Fruit fly (Drosophila melanogaster) whole organism, prepupa: Measurements from ENCODE around the gene CG11791.

ENCODE experiments used
- Blimp-1 ChIP-seq: fragments of 200-800 bp; sonication (Bioruptor generic); optimal IDR thresholded peaks from 3 replicates; lab custom pipeline; 2017; ENCODE audit warnings: missing biosample characterization, missing genetic modification characterization, mild to moderate bottlenecking, moderate library complexity, missing genetic modification reagents
- CG10669 ChIP-seq: fragments of 200-800 bp; sonication (Bioruptor generic); optimal IDR thresholded peaks from 3 replicates; lab custom pipeline; 2018; ENCODE audit warnings: missing biosample characterization, mild to moderate bottlenecking, missing genetic modification characterization, moderate library complexity
- CG11294 ChIP-seq: fragments of 200-800 bp; sonication (Bioruptor generic); IDR thresholded peaks from 2 replicates; pipeline ENCODE4 v1.3.6; 2022; ENCODE audit warnings: missing biosample characterization, missing genetic modification characterization
- CG11762 ChIP-seq: fragments of 200-800 bp; sonication (Bioruptor generic); optimal IDR thresholded peaks from 3 replicates; lab custom pipeline; 2016; ENCODE audit warnings: missing biosample characterization, missing genetic modification characterization; ENCODE audit not compliant: insufficient read depth
- CG15336 ChIP-seq: fragments of 200-800 bp; sonication (Bioruptor generic); IDR thresholded peaks from 2 replicates; pipeline ENCODE4 v1.3.6; 2022; ENCODE audit warnings: missing biosample characterization, missing genetic modification characterization
- CG3032 ChIP-seq: fragments of 200-800 bp; optimal IDR thresholded peaks from 2 replicates; lab custom pipeline; 2019; ENCODE audit warnings: missing biosample characterization, mild to moderate bottlenecking, missing genetic modification characterization, moderate library complexity
- CG31627 ChIP-seq: fragments of 200-800 bp; sonication (Bioruptor generic); optimal IDR thresholded peaks from 3 replicates; lab custom pipeline; 2016; ENCODE audit warnings: missing biosample characterization, missing genetic modification characterization
- CG32006 ChIP-seq: fragments of 200-800 bp; sonication (Bioruptor generic); optimal IDR thresholded peaks from 3 replicates; lab custom pipeline; 2017; ENCODE audit warnings: missing biosample characterization, mild to moderate bottlenecking, missing genetic modification characterization
- CG34406 ChIP-seq: fragments of 200-800 bp; sonication (Bioruptor generic); optimal IDR thresholded peaks from 3 replicates; lab custom pipeline; 2016; ENCODE audit warnings: missing biosample characterization, missing genetic modification characterization
- CG3919 ChIP-seq: fragments of 200-800 bp; sonication (Bioruptor generic); optimal IDR thresholded peaks from 3 replicates; lab custom pipeline; 2016; ENCODE audit warnings: missing biosample characterization, missing genetic modification characterization
- CG4318 ChIP-seq: fragments of 200-800 bp; sonication (Bioruptor generic); optimal IDR thresholded peaks from 3 replicates; lab custom pipeline; 2017; ENCODE audit warnings: missing biosample characterization, mild to moderate bottlenecking, missing genetic modification characterization
- CG6163 ChIP-seq: fragments of 200-800 bp; sonication (Bioruptor generic); IDR thresholded peaks from 3 replicates; pipeline ENCODE4 v1.3.6; 2022; ENCODE audit warnings: missing biosample characterization, missing genetic modification characterization
- CG6276 ChIP-seq: fragments of 200-800 bp; sonication (Bioruptor generic); optimal IDR thresholded peaks from 2 replicates; lab custom pipeline; 2017; ENCODE audit warnings: missing biosample characterization, mild to moderate bottlenecking, missing genetic modification characterization
- CG6808 ChIP-seq: fragments of 200-800 bp; sonication (Bioruptor generic); optimal IDR thresholded peaks from 3 replicates; lab custom pipeline; 2017; ENCODE audit warnings: missing biosample characterization, missing genetic modification characterization, mild to moderate bottlenecking, moderate library complexity, missing genetic modification reagents
- CG6854 ChIP-seq: fragments of 200-800 bp; sonication (Bioruptor generic); optimal IDR thresholded peaks from 2 replicates; lab custom pipeline; 2017; ENCODE audit warnings: missing biosample characterization, mild to moderate bottlenecking, missing genetic modification characterization
- CG7368 ChIP-seq: fragments of 200-800 bp; sonication (Bioruptor generic); optimal IDR thresholded peaks from 3 replicates; lab custom pipeline; 2016; ENCODE audit warnings: missing biosample characterization, missing genetic modification characterization
- CG8119 ChIP-seq: fragments of 200-800 bp; sonication (Bioruptor generic); IDR thresholded peaks from 3 replicates; pipeline ENCODE4 v1.3.6; 2022; ENCODE audit warnings: missing biosample characterization, missing genetic modification characterization
- CG8632 ChIP-seq: fragments of 200-800 bp; sonication (Bioruptor generic); optimal IDR thresholded peaks from 3 replicates; lab custom pipeline; 2016; ENCODE audit warnings: missing biosample characterization, missing genetic modification characterization
- Eip78C ChIP-seq: fragments of 200-800 bp; sonication (Bioruptor generic); peaks from one replicate; lab custom pipeline; 2016; ENCODE audit warnings: missing biosample characterization, missing genetic modification characterization
- Ets96B ChIP-seq: fragments of 200-800 bp; optimal IDR thresholded peaks from 2 replicates; lab custom pipeline; 2019; ENCODE audit warnings: missing biosample characterization, mild to moderate bottlenecking, missing genetic modification characterization, moderate library complexity
- Gug ChIP-seq: fragments of 200-800 bp; sonication (Bioruptor generic); IDR thresholded peaks from 2 replicates; pipeline ENCODE4 v1.3.6; 2022; ENCODE audit warnings: missing biosample characterization, missing genetic modification characterization
- Hr39 ChIP-seq: fragments of 200-800 bp; sonication (Bioruptor generic); optimal IDR thresholded peaks from 2 replicates; lab custom pipeline; 2016; ENCODE audit warnings: missing biosample characterization, missing genetic modification characterization
- Hr4 ChIP-seq: fragments of 200-800 bp; sonication (Bioruptor generic); optimal IDR thresholded peaks from 3 replicates; lab custom pipeline; 2016; ENCODE audit warnings: missing biosample characterization, missing genetic modification characterization
- Lpt ChIP-seq: fragments of 200-800 bp; sonication (Bioruptor generic); optimal IDR thresholded peaks from 3 replicates; lab custom pipeline; 2016; ENCODE audit warnings: missing biosample characterization, missing genetic modification characterization
- Met ChIP-seq: fragments of 200-800 bp; sonication (Bioruptor generic); optimal IDR thresholded peaks from 3 replicates; lab custom pipeline; 2016; ENCODE audit warnings: missing biosample characterization, missing genetic modification characterization
- OdsH ChIP-seq: fragments of 200-800 bp; sonication (Bioruptor generic); optimal IDR thresholded peaks from 3 replicates; lab custom pipeline; 2016; ENCODE audit warnings: missing biosample characterization, missing genetic modification characterization
- Smox ChIP-seq: fragments of 200-800 bp; sonication (Bioruptor generic); optimal IDR thresholded peaks from 3 replicates; lab custom pipeline; 2016; ENCODE audit warnings: missing biosample characterization, missing genetic modification characterization
- Sox102F ChIP-seq: fragments of 200-800 bp; sonication (Bioruptor generic); optimal IDR thresholded peaks from 2 replicates; lab custom pipeline; 2016; ENCODE audit warnings: missing biosample characterization, mild to moderate bottlenecking, missing genetic modification characterization
- Sox14 ChIP-seq: fragments of 200-800 bp; sonication (Bioruptor generic); optimal IDR thresholded peaks from 3 replicates; lab custom pipeline; 2016; ENCODE audit warnings: missing biosample characterization, missing genetic modification characterization
- achi ChIP-seq: fragments of 200-800 bp; sonication (Bioruptor generic); optimal IDR thresholded peaks from 3 replicates; lab custom pipeline; 2016; ENCODE audit warnings: missing biosample characterization, missing genetic modification characterization
- acj6 ChIP-seq: fragments of 200-800 bp; sonication (Bioruptor generic); optimal IDR thresholded peaks from 3 replicates; lab custom pipeline; 2016; ENCODE audit warnings: missing biosample characterization, missing genetic modification characterization
- cyc ChIP-seq: fragments of 200-800 bp; sonication (Bioruptor generic); optimal IDR thresholded peaks from 3 replicates; lab custom pipeline; 2016; ENCODE audit warnings: missing biosample characterization, missing genetic modification characterization
- dac ChIP-seq: fragments of 200-800 bp; sonication (Bioruptor generic); optimal IDR thresholded peaks from 2 replicates; lab custom pipeline; 2017; ENCODE audit warnings: missing biosample characterization, mild to moderate bottlenecking, missing genetic modification characterization
- dsx ChIP-seq: fragments of 200-800 bp; optimal IDR thresholded peaks from 3 replicates; lab custom pipeline; 2019; ENCODE audit warnings: missing biosample characterization, mild to moderate bottlenecking, missing genetic modification characterization, moderate library complexity; ENCODE audit not compliant: poor library complexity, severe bottlenecking
- eg ChIP-seq: fragments of 200-800 bp; sonication (Bioruptor generic); IDR thresholded peaks from 3 replicates; pipeline ENCODE4 v1.3.6; 2022; ENCODE audit warnings: missing biosample characterization, missing genetic modification characterization
- esn ChIP-seq: fragments of 200-800 bp; sonication (Bioruptor generic); optimal IDR thresholded peaks from 2 replicates; lab custom pipeline; 2016; ENCODE audit warnings: missing biosample characterization, mild to moderate bottlenecking, missing genetic modification characterization, moderate library complexity
- fd59A ChIP-seq: fragments of 200-800 bp; sonication (Bioruptor generic); optimal IDR thresholded peaks from 2 replicates; lab custom pipeline; 2017; ENCODE audit warnings: missing biosample characterization, mild to moderate bottlenecking, missing genetic modification characterization, missing genetic modification reagents
- fd85E ChIP-seq: fragments of 200-800 bp; sonication (Bioruptor generic); optimal IDR thresholded peaks from 3 replicates; lab custom pipeline; 2016; ENCODE audit warnings: missing biosample characterization, missing genetic modification characterization
- fkh ChIP-seq: fragments of 200-800 bp; sonication (Bioruptor generic); optimal IDR thresholded peaks from 3 replicates; lab custom pipeline; 2017; ENCODE audit warnings: missing biosample characterization, mild to moderate bottlenecking, missing genetic modification characterization, moderate library complexity
- pdm3 ChIP-seq: fragments of 200-800 bp; sonication (Bioruptor generic); optimal IDR thresholded peaks from 3 replicates; lab custom pipeline; 2016; ENCODE audit warnings: missing biosample characterization, missing genetic modification characterization
- salr ChIP-seq, 2 experiments: fragments of 200-800 bp; sonication (Bioruptor generic); optimal IDR thresholded peaks; 3 replicates each; lab custom pipeline; 2016 to 2018; ENCODE audit warnings: missing biosample characterization in 2 of 2, missing genetic modification characterization in 2 of 2, mild to moderate bottlenecking in 1 of 2
- spab ChIP-seq: fragments of 200-800 bp; sonication (Bioruptor generic); optimal IDR thresholded peaks from 2 replicates; lab custom pipeline; 2017; ENCODE audit warnings: missing biosample characterization, mild to moderate bottlenecking, missing genetic modification characterization, missing genetic modification reagents
- topi ChIP-seq: fragments of 200-800 bp; sonication (Bioruptor generic); optimal IDR thresholded peaks from 3 replicates; lab custom pipeline; 2016; ENCODE audit warnings: missing biosample characterization, missing genetic modification characterization
- vri ChIP-seq: fragments of 200-800 bp; sonication (Bioruptor generic); optimal IDR thresholded peaks from 3 replicates; lab custom pipeline; 2016; ENCODE audit warnings: missing biosample characterization, mild to moderate bottlenecking, missing genetic modification characterization

The CG11791 gene

DNA sequence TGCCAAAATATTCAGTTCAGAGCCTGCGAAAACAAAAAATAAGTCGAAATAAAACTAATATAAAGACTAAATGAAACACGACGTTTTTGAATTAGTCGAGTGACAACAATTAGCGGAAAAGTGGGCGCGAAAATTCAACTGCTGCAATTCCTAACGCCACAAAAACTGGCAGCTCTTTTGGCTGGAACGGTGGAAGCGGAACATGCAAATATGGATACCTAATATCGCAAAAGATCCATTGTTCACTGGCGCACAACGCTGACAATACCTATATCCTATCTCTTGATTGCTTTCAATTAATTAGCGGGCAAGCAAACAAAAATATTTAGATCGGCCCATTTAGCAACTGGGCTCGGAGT, at the start of gene CG11791:
Gene CG11791, plus strand, starts transcription at position 234 of the 359 bp plus-strand sequence.
- no peak for TF ChIP-seq Smox (GFP tag; lab: Kevin White, UChicago)
- TF ChIP-seq spab = no peak
- TF ChIP-seq vri = no peak
- no peak for TF ChIP-seq fd59A (GFP tag; lab: Kevin White, UChicago)
- TF ChIP-seq CG6854 (GFP tag; lab: Kevin White, UChicago) = no peak
- TF ChIP-seq CG4318 (GFP tag; lab: Kevin White, UChicago) = no peak
- no peak for TF ChIP-seq CG34406 (GFP tag; lab: Kevin White, UChicago)
- no peak for TF ChIP-seq Sox14 (GFP tag; lab: Kevin White, UChicago)
- TF ChIP-seq dac (GFP tag; lab: Kevin White, UChicago) = no peak
- TF ChIP-seq CG3032 (tag; lab: Kevin White, UChicago) = no peak
- TF ChIP-seq CG11762 (GFP tag; lab: Kevin White, UChicago) = no peak
- TF ChIP-seq dsx (GFP tag; lab: Kevin White, UChicago) = no peak

DNA sequence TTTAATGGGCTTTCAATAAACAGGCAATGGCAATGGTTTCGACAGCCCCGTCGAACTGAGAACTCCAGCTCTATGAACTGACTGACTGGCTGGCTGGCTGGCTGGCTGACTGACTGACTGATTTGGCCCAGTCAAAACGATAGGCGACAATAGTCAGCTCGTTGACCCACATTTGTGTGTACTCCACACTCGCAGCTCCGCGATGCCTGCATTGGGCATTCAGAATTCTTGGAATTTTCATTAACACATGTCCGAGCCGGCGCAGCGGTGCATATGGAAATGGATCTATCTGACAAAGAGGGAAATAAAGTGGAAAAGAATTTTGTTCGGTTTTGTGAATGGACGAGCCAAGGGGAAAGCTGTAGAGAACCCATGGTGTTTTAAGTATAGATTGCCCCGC, 47.2 kb upstream of the CG11791 start:
- TF ChIP-seq Smox (GFP tag; lab: Kevin White, UChicago) (no peak), CG8632 (GFP tag; lab: Kevin White, UChicago) (no peak), salr (GFP tag; optimal IDR thresholded peaks at IDR 0.05; lab: Kevin White, UChicago) (no peak), CG31627 (no peak), CG4318 (GFP tag; lab: Kevin White, UChicago) (no peak), OdsH (GFP tag; lab: Kevin White, UChicago) (no peak), CG32006 (no peak), Ets96B (tag; lab: Kevin White, UChicago) (no peak)

DNA sequence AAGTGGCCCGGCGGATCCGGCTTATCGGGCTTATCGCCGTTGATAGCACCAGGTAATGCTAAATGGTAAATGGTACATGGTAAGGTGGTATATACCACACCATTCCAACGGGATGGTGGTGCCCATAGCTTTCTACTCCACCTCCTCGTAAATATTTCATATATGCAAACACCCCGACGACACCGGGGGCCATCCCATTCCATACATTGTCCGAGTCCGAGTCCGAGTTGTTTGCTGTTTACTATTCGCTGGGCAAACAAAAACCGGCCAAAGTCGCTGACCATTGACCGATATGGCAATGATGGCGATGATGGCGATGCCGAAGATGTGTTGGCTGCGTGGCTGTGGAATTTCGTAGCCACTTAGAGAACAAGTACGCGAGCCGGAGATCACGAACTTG, 45.4 kb upstream of the CG11791 start:
- TF ChIP-seq salr (GFP tag; optimal IDR thresholded peaks at IDR 0.05; lab: Kevin White, UChicago) = no peak
- TF ChIP-seq fkh = peak; percentile 62

DNA sequence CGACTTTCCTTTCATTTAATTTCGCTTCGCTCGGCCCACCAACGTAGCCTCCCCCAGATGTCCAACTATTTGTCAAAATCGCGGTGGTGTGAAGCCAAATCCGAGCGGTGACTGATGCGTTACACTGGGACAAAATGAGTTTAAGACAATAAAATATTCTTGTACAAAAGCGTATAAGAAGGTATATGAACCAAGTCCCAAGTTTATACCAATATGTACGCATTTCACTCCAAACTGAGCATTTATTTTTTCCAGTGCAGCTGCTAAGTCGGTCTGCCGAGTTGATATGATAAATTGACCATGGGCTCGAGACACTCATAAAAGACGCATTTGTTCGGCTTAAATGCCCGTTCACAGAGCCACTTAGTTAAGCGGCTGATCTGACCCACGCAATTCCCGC, 44.7 kb upstream of the CG11791 start:
- TF ChIP-seq Gug = peak; percentile 39; the same call in 1 of the 2 replicates
- TF ChIP-seq salr (GFP tag; optimal IDR thresholded peaks at IDR 0.05; lab: Kevin White, UChicago) = peak in 1 of 2 experiments; percentile 27
- peak; percentile 24 for TF ChIP-seq topi
- peak; percentile 52 for TF ChIP-seq CG4318 (GFP tag; lab: Kevin White, UChicago)
- TF ChIP-seq Hr4 (GFP tag; lab: Kevin White, UChicago) = peak; percentile 81
- no peak for TF ChIP-seq Blimp-1 (GFP tag; lab: Kevin White, UChicago)
- TF ChIP-seq CG6808 (GFP tag; lab: Kevin White, UChicago) = no peak
- TF ChIP-seq CG11294 (GFP tag; lab: Robert Waterston, UW) = 0 out of 2 replicates have a peak, but pooled peaks have one; percentile 26
- TF ChIP-seq dac (GFP tag; lab: Kevin White, UChicago) = peak; percentile 23
- no peak for TF ChIP-seq Met
- TF ChIP-seq pdm3 (GFP tag; lab: Kevin White, UChicago) = peak; percentile 47
- TF ChIP-seq Sox14 (GFP tag; lab: Kevin White, UChicago) = peak; percentile 31
- no peak for TF ChIP-seq fd85E (GFP tag; lab: Kevin White, UChicago)
- TF ChIP-seq CG7368 = peak; percentile 1
- TF ChIP-seq CG6163 (GFP tag; lab: Robert Waterston, UW) = 0 out of 3 replicates have a peak, but pooled peaks have one; percentile 56
- TF ChIP-seq CG15336 (GFP tag; lab: Robert Waterston, UW) = peak; percentile 66
- TF ChIP-seq CG32006 = peak; percentile 76
- no peak for TF ChIP-seq fkh
- TF ChIP-seq CG31627 = peak; percentile 10
- peak; percentile 62 for TF ChIP-seq CG3919
- no peak for TF ChIP-seq Ets96B (tag; lab: Kevin White, UChicago)
- TF ChIP-seq CG3032 (tag; lab: Kevin White, UChicago) = no peak
- TF ChIP-seq esn (GFP tag; lab: Kevin White, UChicago) = peak; percentile 7
- TF ChIP-seq cyc (GFP tag; lab: Kevin White, UChicago) = peak; percentile 30
- peak; percentile 81 for TF ChIP-seq Eip78C (GFP tag; lab: Kevin White, UChicago)
- TF ChIP-seq CG10669 (GFP tag; lab: Kevin White, UChicago) = no peak
- TF ChIP-seq acj6 (GFP tag; lab: Kevin White, UChicago) = peak; percentile 34
- peak; percentile 37 for TF ChIP-seq achi (GFP tag; lab: Kevin White, UChicago)
- peak; percentile 25 for TF ChIP-seq Lpt
- TF ChIP-seq CG6276 (GFP tag; lab: Kevin White, UChicago) = peak; percentile 49
- TF ChIP-seq Hr39 (GFP tag; lab: Kevin White, UChicago) = peak; percentile 39
- peak; percentile 9 for TF ChIP-seq CG11762 (GFP tag; lab: Kevin White, UChicago)
- peak; percentile 63 for TF ChIP-seq OdsH (GFP tag; lab: Kevin White, UChicago)
- peak; percentile 70; the same call in 2 of the 3 replicates for TF ChIP-seq CG8119 (GFP tag; lab: Robert Waterston, UW)
- TF ChIP-seq eg (GFP tag; lab: Robert Waterston, UW) = peak; percentile 76
- no peak for TF ChIP-seq Sox102F (GFP tag; lab: Kevin White, UChicago)
